Worm (Caenorhabditis elegans): ENCODE results near the gene cest-1.1.

DNA sequence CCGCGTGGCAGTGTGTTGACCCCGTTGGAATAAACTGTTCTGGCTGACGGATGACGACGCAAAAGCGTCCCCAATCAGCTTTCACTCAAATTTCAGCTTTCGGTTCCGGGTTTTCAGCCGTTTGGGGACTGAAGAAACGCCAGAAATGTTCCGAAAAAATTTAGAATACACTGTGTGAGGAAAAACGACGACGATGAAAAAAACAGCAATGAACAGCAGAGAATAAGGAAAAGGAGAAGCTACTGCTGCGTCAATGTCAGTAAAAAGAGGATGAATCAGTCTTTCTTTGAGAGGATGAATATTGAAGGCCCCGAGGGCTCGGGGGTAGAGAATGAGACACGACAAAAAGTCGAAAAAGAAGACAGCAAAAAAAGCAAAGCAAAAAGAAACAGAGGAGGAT lies 37.7 kb downstream of the cest-1.1 start:
- TF ChIP-seq dao-5 (tag; optimal IDR thresholded peaks at IDR 0.05) (no peak), W03F9.2 (tag; optimal IDR thresholded peaks at IDR 0.05) (no peak)
